Fruit fly (Drosophila melanogaster) whole organism, embryonic: ENCODE results near the gene SecCl.

Source experiments
- CG10654 ChIP-seq: fragments of 200-800 bp; sonication (Bioruptor generic); optimal IDR thresholded peaks from 2 replicates; lab custom pipeline; 2016; ENCODE audit warnings: missing biosample characterization, missing genetic modification characterization
- CG3726 ChIP-seq: fragments of 200-800 bp; sonication (Bioruptor generic); IDR thresholded peaks from 3 replicates; pipeline ENCODE4, ENCODE4 v1.3.6; 2022; ENCODE audit warnings: missing biosample characterization, missing genetic modification characterization
- CG6854 ChIP-seq: fragments of 200-800 bp; sonication (Bioruptor generic); optimal IDR thresholded peaks from 3 replicates; lab custom pipeline; 2017; ENCODE audit warnings: missing biosample characterization, mild to moderate bottlenecking, missing genetic modification characterization
- CG9876 ChIP-seq: fragments of 200-800 bp; sonication (Bioruptor generic); optimal IDR thresholded peaks from 2 replicates; lab custom pipeline; 2016; ENCODE audit warnings: missing biosample characterization, missing genetic modification characterization
- E2f1 ChIP-seq: fragments of 200-800 bp; sonication (Bioruptor generic); IDR thresholded peaks from 2 replicates; pipeline ENCODE4 v1.3.6; 2022; ENCODE audit warnings: missing biosample characterization, missing genetic modification characterization
- Myb ChIP-seq: fragments of 200-800 bp; sonication (Bioruptor generic); optimal IDR thresholded peaks from 2 replicates; lab custom pipeline; 2016; ENCODE audit warnings: missing biosample characterization, missing genetic modification characterization
- crol ChIP-seq: fragments of 200-800 bp; sonication (Bioruptor generic); IDR thresholded peaks from 2 replicates; pipeline ENCODE4 v1.3.6; 2022; ENCODE audit warnings: missing biosample characterization, missing genetic modification characterization
- fu2 ChIP-seq: fragments of 200-800 bp; sonication (Bioruptor generic); optimal IDR thresholded peaks from 2 replicates; lab custom pipeline; 2016; ENCODE audit warnings: missing biosample characterization, missing genetic modification characterization
- lbe ChIP-seq: fragments of 200-800 bp; sonication (Bioruptor generic); optimal IDR thresholded peaks from 2 replicates; lab custom pipeline; 2016; ENCODE audit warnings: missing biosample characterization, mild to moderate bottlenecking, missing genetic modification characterization
- nerfin-1 ChIP-seq: fragments of 200-800 bp; sonication (Bioruptor generic); optimal IDR thresholded peaks from 3 replicates; lab custom pipeline; 2019; ENCODE audit warnings: missing biosample characterization, mild to moderate bottlenecking, missing genetic modification characterization, moderate library complexity
- prd ChIP-seq, 3 experiments: fragments of >200 bp in 2 of 3; fragments of 200-800 bp in 1 of 3; sonication (Bioruptor generic) in 1 of 3; optimal IDR thresholded peaks in 2 of 3; IDR thresholded peaks in 1 of 3; 2 replicates in 2 of 3; 3 replicates in 1 of 3; pipeline versions ENCODE4 v1.3.6 to Lab custom; 2017 to 2022; ENCODE audit warnings: missing biosample characterization in 1 of 3, missing genetic modification characterization in 1 of 3

DNA sequence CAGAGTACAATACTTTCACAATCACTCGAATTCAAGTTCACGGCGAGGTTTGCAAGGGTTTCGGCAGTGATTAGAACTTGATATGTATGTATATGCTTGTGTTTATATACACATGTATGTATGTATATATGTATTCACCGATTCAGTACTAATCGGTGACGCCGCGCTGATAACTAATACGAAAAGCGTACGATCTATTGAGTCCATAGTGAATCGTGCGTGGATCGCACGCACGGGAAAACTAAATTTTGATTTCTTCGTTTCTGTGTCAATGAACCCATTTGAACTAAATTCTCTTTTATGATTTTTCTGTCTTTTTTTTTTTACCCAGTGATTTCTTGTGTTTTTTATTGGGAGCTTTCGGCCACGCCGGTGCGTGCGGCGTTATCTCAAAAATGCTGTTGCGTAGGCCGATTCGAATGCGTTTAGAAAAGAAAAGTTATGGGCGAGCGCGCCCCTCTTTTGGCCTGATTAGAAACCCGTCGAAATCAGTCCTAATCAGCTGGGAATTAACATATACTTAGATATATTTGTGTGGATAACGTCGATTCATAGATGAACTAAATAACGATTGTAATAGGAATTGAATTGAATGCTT is 24.0 kb downstream of the SecCl start:
- TF ChIP-seq CG10654 (no peak), E2f1 (no peak), Myb (no peak), nerfin-1 (tag; lab: Kevin White, UChicago) (no peak), CG6854 (GFP tag; lab: Kevin White, UChicago) (no peak), CG3726 (GFP tag; lab: Robert Waterston, UW) (no peak), fu2 (GFP tag; lab: Kevin White, UChicago) (no peak), prd (optimal IDR thresholded peaks at IDR 0.05; lab: Kevin White, UChicago) (no peak), prd (GFP tag; IDR thresholded peaks at IDR 0.05; lab: Robert Waterston, UW) (no peak), lbe (no peak), crol (no peak), CG9876 (GFP tag; lab: Kevin White, UChicago) (no peak)
